Fruit fly (Drosophila melanogaster): ENCODE results near the gene Eig71Ef.

The Eig71Ef gene

DNA sequence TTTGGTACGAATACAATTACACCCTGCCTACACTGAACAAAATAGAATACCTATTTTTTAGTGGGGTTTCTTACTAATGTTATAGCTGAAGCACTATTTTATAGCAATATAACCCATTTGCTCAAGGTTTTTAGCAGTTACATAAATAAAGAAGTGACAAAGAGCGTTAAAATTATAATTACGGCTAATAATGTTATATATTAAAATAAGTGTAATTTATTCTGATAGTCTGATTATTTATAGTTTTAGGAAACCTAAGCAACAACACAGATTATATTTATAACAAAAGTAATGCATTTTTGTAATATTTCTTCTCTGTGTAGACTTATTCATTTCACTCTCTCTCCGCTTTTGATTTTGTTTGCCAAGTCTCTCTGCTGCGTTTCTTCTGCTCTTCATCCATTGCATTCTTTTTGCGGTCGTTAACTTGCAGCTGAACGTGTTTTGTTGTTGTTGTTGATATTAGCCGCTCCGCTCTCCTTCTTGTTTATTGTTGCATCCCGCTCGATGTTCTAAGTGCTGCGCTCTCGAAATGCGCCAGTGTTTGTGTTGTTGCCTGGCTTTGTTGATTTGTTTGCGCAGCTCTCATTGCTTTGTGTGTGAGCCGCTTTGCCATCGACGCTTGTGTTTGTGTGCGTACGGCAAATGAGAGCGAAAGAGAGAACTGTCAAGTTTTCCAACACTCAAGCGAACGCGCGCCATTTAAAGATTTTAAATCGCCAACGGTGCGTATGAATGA, 31.3 kb downstream of the Eig71Ef start (continued):
- TF ChIP-seq CG9876 (GFP tag; optimal IDR thresholded peaks at IDR 0.05) (no peak), CHES-1-like (GFP tag; optimal IDR thresholded peaks at IDR 0.05) (peak; percentile 1), Bdp1 (GFP tag; optimal IDR thresholded peaks at IDR 0.05) (no peak), kay (GFP tag; optimal IDR thresholded peaks at IDR 0.05) (peak; percentile 59), vnd (GFP tag; IDR thresholded peaks at IDR 0.05; ENCODE audit: partially characterized antibody) (no peak), schlank (tag; optimal IDR thresholded peaks at IDR 0.05) (peak; percentile 36), CG10366 (GFP tag; IDR thresholded peaks at IDR 0.05) (peak; percentile 72), CG4730 (GFP tag; IDR thresholded peaks at IDR 0.05) (peak; percentile 78), Fer1 (GFP tag; optimal IDR thresholded peaks at IDR 0.05) (peak; percentile 80), CG2889 (GFP tag; IDR thresholded peaks at IDR 0.05) (peak; percentile 59), lab (GFP tag; optimal IDR thresholded peaks at IDR 0.05) (peak; percentile 90), nmo (GFP tag; optimal IDR thresholded peaks at IDR 0.05) (peak; percentile 98), CG4328 (GFP tag; optimal IDR thresholded peaks at IDR 0.05) (peak; percentile 75), tio (GFP tag; optimal IDR thresholded peaks at IDR 0.05) (peak; percentile 91), ato (GFP tag; IDR thresholded peaks at IDR 0.05; ENCODE audit: partially characterized antibody) (no peak), CG2712 (tag; optimal IDR thresholded peaks at IDR 0.05) (peak; percentile 95), fd3F (GFP tag; optimal IDR thresholded peaks at IDR 0.05) (peak; percentile 89), zfh1 (GFP tag; IDR thresholded peaks at IDR 0.05) (peak; percentile 66; the same call in 2 of the 3 replicates), CG5245 (GFP tag; optimal IDR thresholded peaks at IDR 0.05) (peak; percentile 73), CG14441 (GFP tag; IDR thresholded peaks at IDR 0.05) (peak; percentile 86), CG12299 (tag; optimal IDR thresholded peaks at IDR 0.05) (peak; percentile 82), Tbp (GFP tag; optimal IDR thresholded peaks at IDR 0.05) (no peak), CG11723 (GFP tag; optimal IDR thresholded peaks at IDR 0.05) (peak; percentile 74), tx (GFP tag; optimal IDR thresholded peaks at IDR 0.05) (no peak), Fer3 (tag; optimal IDR thresholded peaks at IDR 0.05) (peak; percentile 88), ro (GFP tag; IDR thresholded peaks at IDR 0.05) (peak; percentile 62; the same call in 1 of the 2 replicates), Sox100B (GFP tag; optimal IDR thresholded peaks at IDR 0.05) (peak; percentile 97), abd-A (tag; optimal IDR thresholded peaks at IDR 0.05) (peak; percentile 14), usp (GFP tag; optimal IDR thresholded peaks at IDR 0.05) (no peak), slou (GFP tag; optimal IDR thresholded peaks at IDR 0.05) (peak; percentile 81), Lim3 (GFP tag; IDR thresholded peaks at IDR 0.05) (no peak), HLH3B (GFP tag; IDR thresholded peaks at IDR 0.05) (peak; percentile 78), tin (GFP tag; optimal IDR thresholded peaks at IDR 0.05) (peak; percentile 90), CG16779 (GFP tag; IDR thresholded peaks at IDR 0.05) (no peak), wdn (GFP tag; IDR thresholded peaks at IDR 0.05) (peak; percentile 48; the same call in 1 of the 2 replicates), CG3163 (GFP tag; optimal IDR thresholded peaks at IDR 0.05) (peak; percentile 29), D19A (tag; optimal IDR thresholded peaks at IDR 0.05) (peak; percentile 92), CG11560 (tag; IDR thresholded peaks at IDR 0.05) (no peak; the same call in 2 of the 3 replicates), disco-r (GFP tag; optimal IDR thresholded peaks at IDR 0.05) (no peak), dysf (GFP tag; IDR thresholded peaks at IDR 0.05) (peak; percentile 90), Lpt (GFP tag; optimal IDR thresholded peaks at IDR 0.05) (no peak), CG43689 (GFP tag; IDR thresholded peaks at IDR 0.05) (peak; percentile 29; the same call in 1 of the 2 replicates), CG11398 (GFP tag; optimal IDR thresholded peaks at IDR 0.05) (no peak), twi (tag; optimal IDR thresholded peaks at IDR 0.05) (peak; percentile 84), CG2199 (GFP tag; IDR thresholded peaks at IDR 0.05) (0 out of 3 replicates have a peak, but pooled peaks have one; percentile 13), trem (tag; optimal IDR thresholded peaks at IDR 0.05) (peak; percentile 90), CG1603 (tag; optimal IDR thresholded peaks at IDR 0.05) (peak; percentile 38), CG14860 (GFP tag; IDR thresholded peaks at IDR 0.05; ENCODE audit: partially characterized antibody) (no peak), NfI (GFP tag; optimal IDR thresholded peaks at IDR 0.05) (peak; percentile 85), CG9609 (GFP tag; optimal IDR thresholded peaks at IDR 0.05) (peak; percentile 22)

All from whole organism, embryonic.